Worm (Caenorhabditis elegans) whole organism, midembryonic: ENCODE data around the gene scav-1.

Experiments used
- T22C8.4 ChIP-seq: fragments of 200-800 bp; sonication (Bioruptor generic); IDR thresholded peaks from 2 replicates; pipeline ENCODE4 v1.3.6; 2022; ENCODE audit warnings: missing genetic modification characterization, missing compliant biosample characterization
- cog-1 ChIP-seq: sonication (generic microtip); optimal IDR thresholded peaks from 2 replicates; lab custom pipeline; 2016; ENCODE audit warnings: missing genetic modification characterization, missing compliant biosample characterization
- flt-1 ChIP-seq: fragments of 200-800 bp; sonication (Bioruptor generic); IDR thresholded peaks from 2 replicates; pipeline ENCODE4 v1.3.6; 2022; ENCODE audit warnings: missing genetic modification characterization, missing compliant biosample characterization
- klf-2 ChIP-seq: fragments of 200-800 bp; sonication (Bioruptor generic); conservative IDR thresholded peaks from 2 replicates; pipeline ENCODE4 v1.3.6; 2022; ENCODE audit warnings: missing genetic modification reagents, missing genetic modification characterization, missing compliant biosample characterization
- med-1 ChIP-seq: sonication (generic microtip); optimal IDR thresholded peaks from 2 replicates; lab custom pipeline; 2017; ENCODE audit warnings: missing genetic modification characterization, mild to moderate bottlenecking, missing compliant biosample characterization, antibody characterized with exemption, missing genetic modification reagents; ENCODE audit not compliant: insufficient read depth
- ref-1 ChIP-seq: fragments of 200-800 bp; sonication (Bioruptor generic); conservative IDR thresholded peaks from 2 replicates; pipeline ENCODE4 v1.3.6; 2022; ENCODE audit warnings: missing genetic modification reagents, missing genetic modification characterization, missing compliant biosample characterization
- tab-1 ChIP-seq: fragments of 200-800 bp; sonication (Bioruptor generic); IDR thresholded peaks from 2 replicates; pipeline ENCODE4 v1.3.6; 2022; ENCODE audit warnings: missing genetic modification characterization, missing compliant biosample characterization
- ztf-23 ChIP-seq: fragments of 200-800 bp; sonication (Bioruptor generic); IDR thresholded peaks from 2 replicates; pipeline ENCODE4 v1.3.6; 2022; ENCODE audit warnings: missing genetic modification reagents, missing genetic modification characterization, missing compliant biosample characterization
- ztf-29 ChIP-seq: fragments of 200-800 bp; sonication (Bioruptor generic); IDR thresholded peaks from 2 replicates; pipeline ENCODE4 v1.3.6; 2022; ENCODE audit warnings: missing genetic modification reagents, missing genetic modification characterization, missing compliant biosample characterization

Gene scav-1

DNA sequence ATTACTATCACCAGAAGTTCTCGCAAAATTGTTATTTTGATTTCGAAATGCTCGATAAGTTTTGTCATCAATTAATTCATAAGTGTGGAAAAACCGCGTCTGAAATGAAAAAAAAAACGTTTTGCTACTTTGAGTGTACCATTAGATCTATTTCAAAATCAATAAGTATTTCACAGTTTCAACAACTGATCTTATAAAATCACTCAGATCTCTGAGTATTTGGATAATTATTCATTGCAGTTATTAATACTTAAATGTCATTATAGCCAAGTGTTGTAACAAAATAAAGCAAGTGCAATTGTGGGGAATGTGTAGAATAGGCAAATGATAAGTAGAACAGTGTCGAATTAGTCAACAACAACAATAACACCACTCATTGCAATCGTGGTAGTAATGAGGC is 6.0 kb upstream of the scav-1 start, which contains the start of gene C03F11.4:
Gene C03F11.4 (minus strand): TSS at position 101 of the 400 bp plus-strand sequence.
- TF ChIP-seq tab-1 (no peak), klf-2 (GFP tag; lab: Robert Waterston, UW) (no peak), med-1 (no peak), ref-1 (no peak), cog-1 (no peak), ztf-29 (no peak), ztf-23 (no peak), flt-1 (GFP tag; lab: Robert Waterston, UW) (no peak), T22C8.4 (GFP tag; lab: Robert Waterston, UW) (no peak)

DNA sequence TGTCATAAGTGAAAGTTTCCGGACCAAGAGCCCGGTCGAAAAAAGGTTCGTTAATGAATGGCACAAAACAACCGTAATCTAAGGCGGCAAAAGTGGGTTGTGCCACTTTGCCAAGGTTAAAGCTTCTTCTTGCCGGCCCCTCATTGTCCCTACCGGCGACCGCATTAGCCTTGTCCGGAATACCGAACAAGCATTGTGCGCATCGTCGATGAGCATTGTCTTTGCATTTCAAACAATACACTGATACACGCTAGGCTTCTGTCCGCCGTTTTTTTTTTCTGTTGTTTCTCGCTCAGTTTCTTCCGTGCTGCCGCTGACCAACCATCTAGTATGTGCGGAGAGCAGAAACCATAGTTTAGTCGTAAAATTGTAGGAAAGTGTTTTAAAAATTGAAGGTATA is 3.1 kb downstream of the scav-1 start, which contains the start of gene C03F11.2:
Gene C03F11.2 (minus strand): TSS at position 101 of the 400 bp plus-strand sequence.
- no peak for TF ChIP-seq ref-1
- TF ChIP-seq ztf-23 = no peak
- TF ChIP-seq klf-2 (GFP tag; lab: Robert Waterston, UW) = no peak
- no peak for TF ChIP-seq tab-1
- TF ChIP-seq ztf-29 = no peak
- no peak for TF ChIP-seq cog-1
- TF ChIP-seq flt-1 (GFP tag; lab: Robert Waterston, UW) = no peak
- TF ChIP-seq med-1 = no peak
- TF ChIP-seq T22C8.4 (GFP tag; lab: Robert Waterston, UW) = no peak

DNA sequence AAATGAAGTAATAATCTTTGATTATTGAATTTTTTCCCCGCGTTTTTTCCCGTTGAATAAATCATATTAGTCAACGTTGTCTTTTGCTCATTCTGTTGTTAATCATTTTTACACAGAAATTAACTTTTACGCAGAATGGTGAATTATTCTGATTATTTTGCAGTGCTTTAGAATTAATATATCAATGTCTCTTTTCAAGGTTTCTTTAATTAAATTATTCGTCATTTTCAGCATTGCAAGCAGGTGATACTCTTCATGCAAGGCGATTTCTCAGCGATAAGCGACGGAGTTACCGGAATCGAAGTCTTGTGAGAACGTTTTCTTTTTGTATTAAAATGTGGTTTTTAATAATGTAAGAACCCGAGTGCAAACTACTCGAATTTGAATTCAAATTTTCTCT is 12.8 kb downstream of the scav-1 start:
- TF ChIP-seq klf-2 (GFP tag; lab: Robert Waterston, UW) = no peak
- no peak for TF ChIP-seq tab-1
- no peak for TF ChIP-seq ztf-29
- TF ChIP-seq ref-1 = no peak
- TF ChIP-seq med-1 = no peak
- TF ChIP-seq T22C8.4 (GFP tag; lab: Robert Waterston, UW) = no peak
- TF ChIP-seq cog-1 = no peak
- TF ChIP-seq ztf-23 = no peak
- no peak for TF ChIP-seq flt-1 (GFP tag; lab: Robert Waterston, UW)

DNA sequence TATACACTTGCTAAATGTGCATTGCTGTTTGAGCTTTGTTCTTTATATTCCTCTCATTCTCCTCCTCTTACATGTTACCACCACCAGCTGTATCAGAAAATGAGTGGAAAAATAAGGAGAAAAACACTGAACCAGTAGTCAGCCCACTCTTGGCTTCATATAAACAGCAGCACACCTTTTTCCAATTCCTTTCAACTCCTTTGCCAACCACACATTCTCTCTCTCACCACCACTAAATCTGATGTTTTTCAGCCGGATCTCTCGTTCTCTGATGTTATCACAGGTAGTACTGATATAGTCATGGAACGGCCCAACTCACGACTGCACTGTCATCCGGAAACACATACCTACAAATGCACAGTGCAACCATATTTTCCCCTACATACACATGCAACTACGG is 13.8 kb downstream of the scav-1 start, which contains the start of gene kcnl-3:
Gene kcnl-3 (plus strand): TSS at position 301 of the 400 bp plus-strand sequence.
- TF ChIP-seq med-1 (no peak), tab-1 (no peak), cog-1 (no peak), ztf-23 (no peak), klf-2 (GFP tag; lab: Robert Waterston, UW) (no peak), ztf-29 (no peak), flt-1 (GFP tag; lab: Robert Waterston, UW) (no peak), ref-1 (no peak), T22C8.4 (GFP tag; lab: Robert Waterston, UW) (no peak)

DNA sequence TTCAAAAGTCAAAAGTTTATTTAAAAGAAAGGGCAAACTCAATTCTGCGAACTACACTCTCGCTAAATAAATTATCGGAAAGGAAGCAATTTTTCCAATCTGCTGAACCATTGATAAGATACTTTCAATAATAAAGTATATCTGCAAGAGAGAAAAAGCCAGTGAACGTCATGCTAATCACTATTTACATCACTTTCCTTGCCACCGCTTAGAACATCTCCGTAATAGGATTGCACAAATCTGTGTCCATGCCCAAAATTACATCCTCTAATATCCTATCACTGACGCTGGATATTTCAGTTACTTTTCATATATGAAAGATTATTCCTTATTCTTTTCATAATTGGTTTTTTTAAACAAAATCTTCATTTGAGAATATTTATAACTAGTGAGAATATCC is 17.6 kb downstream of the scav-1 start:
- TF ChIP-seq tab-1 (no peak), ztf-29 (no peak), flt-1 (GFP tag; lab: Robert Waterston, UW) (no peak), med-1 (no peak), T22C8.4 (GFP tag; lab: Robert Waterston, UW) (no peak), cog-1 (no peak), ztf-23 (no peak), klf-2 (GFP tag; lab: Robert Waterston, UW) (no peak), ref-1 (no peak)

DNA sequence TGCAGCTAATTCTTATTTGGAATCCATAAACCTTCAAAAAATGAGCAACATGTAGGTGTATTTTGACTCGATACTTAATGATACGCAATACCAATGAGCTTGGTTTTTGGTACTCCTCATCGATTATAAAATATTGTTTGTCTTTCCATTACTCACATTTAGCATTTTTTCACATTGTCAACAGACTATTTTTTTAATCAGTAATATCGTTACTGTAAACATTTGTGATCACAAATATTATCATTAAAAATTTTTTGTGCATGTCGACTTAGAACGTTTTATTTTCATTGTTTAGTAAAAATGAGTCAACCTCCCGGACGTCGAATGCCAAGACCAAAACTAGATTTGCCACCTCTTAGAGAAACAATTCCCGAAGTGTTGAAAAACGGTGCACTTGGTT is 23.1 kb downstream of the scav-1 start, which contains the start of gene sek-5:
Gene sek-5 (plus strand): TSS at position 301 of the 400 bp plus-strand sequence.
- no peak for TF ChIP-seq med-1
- TF ChIP-seq flt-1 (GFP tag; lab: Robert Waterston, UW) = no peak
- no peak for TF ChIP-seq cog-1
- TF ChIP-seq ztf-29 = no peak
- TF ChIP-seq ztf-23 = no peak

DNA sequence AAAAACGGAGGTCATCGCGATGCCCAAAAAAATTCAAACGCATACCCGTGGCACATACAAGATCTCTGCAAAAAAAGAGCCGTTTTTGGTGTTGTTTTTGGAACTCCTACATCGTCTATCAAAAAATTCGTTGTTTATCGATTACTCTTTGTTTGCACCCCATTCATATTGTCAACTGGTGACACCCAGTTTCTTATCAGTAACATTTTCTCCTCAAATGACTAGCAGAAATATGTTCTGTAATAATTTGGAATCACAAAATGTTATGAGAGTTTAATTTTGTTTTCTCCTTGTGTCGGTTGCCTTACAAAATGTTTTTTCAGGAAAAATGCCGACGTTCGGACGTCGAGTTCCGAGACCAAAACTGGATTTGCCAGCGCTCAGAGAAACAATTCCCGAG is 25.6 kb downstream of the scav-1 start, which contains the start of gene sek-4:
Gene sek-4 (plus strand): TSS at position 318 of the 400 bp plus-strand sequence.
- no peak for TF ChIP-seq T22C8.4 (GFP tag; lab: Robert Waterston, UW)
- TF ChIP-seq ref-1 = no peak
- no peak for TF ChIP-seq flt-1 (GFP tag; lab: Robert Waterston, UW)
- TF ChIP-seq klf-2 (GFP tag; lab: Robert Waterston, UW) = no peak
- TF ChIP-seq ztf-29 = no peak
- TF ChIP-seq med-1 = no peak
- TF ChIP-seq tab-1 = no peak

DNA sequence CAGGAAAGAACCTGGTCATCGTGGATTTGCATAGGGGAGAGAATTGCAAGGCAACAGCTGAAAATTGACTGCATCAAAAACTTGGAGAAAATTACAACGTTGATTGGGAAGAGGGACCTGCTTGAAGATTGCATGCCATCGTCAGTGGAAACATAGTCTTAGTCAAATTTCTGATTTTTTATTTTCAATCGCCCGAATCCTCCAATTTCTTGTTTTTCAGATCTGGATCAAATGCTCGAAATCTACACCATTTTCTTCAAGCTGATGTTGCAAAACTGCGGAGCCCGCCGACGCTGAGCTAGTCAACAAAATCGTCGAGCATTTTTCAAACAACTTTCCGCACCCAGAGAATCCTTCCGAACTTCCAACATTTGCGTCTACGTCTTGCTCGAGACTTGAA is 26.8 kb downstream of the scav-1 start:
- TF ChIP-seq tab-1 = no peak
- no peak for TF ChIP-seq flt-1 (GFP tag; lab: Robert Waterston, UW)
- no peak for TF ChIP-seq klf-2 (GFP tag; lab: Robert Waterston, UW)
- no peak for TF ChIP-seq ztf-23
- no peak for TF ChIP-seq T22C8.4 (GFP tag; lab: Robert Waterston, UW)
- TF ChIP-seq ztf-29 = no peak
- TF ChIP-seq cog-1 = no peak
- no peak for TF ChIP-seq ref-1
- no peak for TF ChIP-seq med-1

DNA sequence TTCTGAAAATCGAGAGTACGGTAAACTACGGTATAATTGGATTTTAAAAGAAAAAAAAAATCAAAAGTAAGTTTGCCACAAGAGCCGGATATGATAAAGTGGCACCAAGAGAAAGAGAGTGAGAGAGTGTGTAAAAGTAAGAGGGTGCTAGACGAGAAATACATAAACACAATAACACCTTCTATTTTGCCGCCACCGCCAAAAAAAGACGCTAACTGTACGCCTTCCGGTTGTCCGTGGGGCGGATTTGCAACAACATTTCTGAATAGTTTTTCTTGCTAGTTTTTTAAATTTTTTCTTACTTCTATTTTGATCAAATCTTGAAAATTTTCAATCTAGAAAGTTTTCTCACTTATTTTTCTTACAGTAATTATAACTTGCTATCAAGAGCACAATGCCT is 27.7 kb downstream of the scav-1 start, which contains the start of gene F35C8.8:
Gene F35C8.8 (minus strand): TSS at position 2 of the 400 bp plus-strand sequence.
- TF ChIP-seq flt-1 (GFP tag; lab: Robert Waterston, UW) (no peak), med-1 (no peak), ztf-23 (no peak), ztf-29 (no peak), T22C8.4 (GFP tag; lab: Robert Waterston, UW) (no peak), tab-1 (no peak), cog-1 (no peak), klf-2 (GFP tag; lab: Robert Waterston, UW) (no peak), ref-1 (no peak)

DNA sequence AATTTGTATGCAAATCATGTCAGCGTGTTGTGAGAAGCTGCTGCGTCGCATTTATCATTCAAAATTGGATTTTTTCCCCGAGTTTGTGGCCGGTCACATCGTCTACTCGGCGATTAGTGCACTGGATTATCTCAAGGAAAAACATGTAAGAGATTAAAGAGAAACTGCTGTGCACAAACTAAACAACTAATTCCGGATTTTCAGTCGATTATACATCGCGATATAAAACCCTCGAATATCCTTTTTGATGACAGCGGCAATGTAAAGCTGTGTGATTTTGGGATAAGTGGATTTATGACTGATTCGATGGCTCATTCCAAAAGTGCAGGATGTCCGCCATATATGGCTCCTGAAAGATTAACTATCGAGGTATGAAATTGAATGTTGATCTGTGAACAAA is 29.8 kb downstream of the scav-1 start:
- TF ChIP-seq ref-1 (no peak), klf-2 (GFP tag; lab: Robert Waterston, UW) (no peak), ztf-29 (no peak), med-1 (no peak), T22C8.4 (GFP tag; lab: Robert Waterston, UW) (no peak), cog-1 (no peak), tab-1 (no peak), flt-1 (GFP tag; lab: Robert Waterston, UW) (no peak), ztf-23 (no peak)

DNA sequence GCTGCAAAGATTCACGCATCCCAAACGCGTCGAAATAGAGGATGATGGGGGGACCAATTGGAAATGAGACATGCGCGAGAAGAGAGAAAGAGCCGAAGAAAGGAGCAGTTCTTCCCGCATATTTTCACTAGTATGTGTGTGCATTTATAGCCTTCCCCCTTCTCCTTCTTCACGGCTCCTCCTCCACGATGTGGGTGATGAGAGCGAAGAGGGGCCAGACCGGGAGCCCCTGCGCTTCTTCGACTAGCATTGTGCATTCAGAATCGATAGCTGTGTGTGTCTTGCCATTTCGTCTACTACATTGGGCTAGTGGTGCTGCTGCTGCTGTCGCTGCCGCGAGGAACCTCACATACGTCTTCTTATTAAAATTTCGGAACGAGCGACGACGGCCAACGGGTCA is 32.2 kb downstream of the scav-1 start, which contains the start of gene jkk-1:
Gene jkk-1 (plus strand): TSS at position 249 of the 400 bp plus-strand sequence.
- no peak for TF ChIP-seq tab-1
- peak; percentile 17 for TF ChIP-seq cog-1
